Worm (Caenorhabditis elegans) whole organism, L4/young adult: ENCODE results near the gene T16G12.1.

Experiments used
- W03F9.2 ChIP-seq: fragments of 150-350 bp; optimal IDR thresholded peaks from 2 replicates; lab custom pipeline; 2014; ENCODE audit warnings: missing biosample characterization, missing genetic modification characterization
- him-1 ChIP-seq: sonication (generic microtip); optimal IDR thresholded peaks from 2 replicates; lab custom pipeline; 2016; ENCODE audit warnings: missing genotype, missing genetic modification reagents, missing genetic modification characterization, missing compliant biosample characterization

ce11 chrIII:10076042-10076441, 26.4 kb upstream of the T16G12.1 start:
- TF ChIP-seq him-1 (tag; lab: Kevin White, UChicago) (no peak), W03F9.2 (no peak)
